Fruit fly (Drosophila melanogaster): ENCODE results near the gene Tak1.

Gene Tak1

DNA sequence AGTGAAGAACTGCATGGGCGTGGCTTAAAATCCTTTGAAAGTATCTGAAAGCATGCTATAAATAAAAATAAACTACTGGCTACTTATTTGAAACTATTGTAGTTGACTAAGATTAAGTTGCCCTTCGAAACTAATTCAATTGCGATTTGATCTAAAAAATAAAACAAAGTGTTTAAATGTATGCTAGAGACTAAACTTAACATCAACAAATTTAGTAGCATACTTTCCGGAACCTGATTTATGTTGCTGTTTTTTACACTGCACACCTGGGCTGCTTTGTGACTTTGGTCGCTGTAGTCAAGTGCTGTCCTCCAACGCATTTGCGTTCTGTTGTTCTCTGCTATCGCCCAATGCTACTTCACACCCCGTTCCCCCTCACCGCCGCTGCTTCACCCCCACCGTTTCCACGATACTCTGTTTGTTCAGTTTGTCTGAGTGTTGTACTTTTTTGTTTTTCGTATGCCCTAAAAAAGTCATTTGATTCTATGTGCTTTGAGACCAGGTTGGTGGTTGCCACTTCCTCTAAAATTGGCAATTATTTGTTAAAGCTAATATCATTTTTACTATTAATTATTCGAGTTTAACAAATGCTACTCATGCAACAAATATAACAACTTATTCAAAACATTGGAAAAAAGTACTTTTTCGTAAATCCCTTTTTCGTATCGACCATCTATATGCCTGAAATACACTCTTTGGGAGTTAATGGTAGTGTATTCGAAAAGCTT, 21.8 kb downstream of the Tak1 start (continued):
- TF ChIP-seq CG12659 (GFP tag; optimal IDR thresholded peaks at IDR 0.05) (peak; percentile 47), CG10209 (GFP tag; optimal IDR thresholded peaks at IDR 0.05) (peak; percentile 22), nom (GFP tag; optimal IDR thresholded peaks at IDR 0.05) (no peak), E2f2 (GFP tag; IDR thresholded peaks at IDR 0.05) (0 out of 2 replicates have a peak, but pooled peaks have one; percentile 20), disco-r (GFP tag; optimal IDR thresholded peaks at IDR 0.05) (no peak), CG7963 (GFP tag; IDR thresholded peaks at IDR 0.05; ENCODE audit: partially characterized antibody) (no peak), Eip74EF (GFP tag; optimal IDR thresholded peaks at IDR 0.05) (peak in 1 of 2 experiments; percentile 27), cas (GFP tag; IDR thresholded peaks at IDR 0.05) (no peak), NC2α (GFP tag; optimal IDR thresholded peaks at IDR 0.05) (no peak), tin (GFP tag; optimal IDR thresholded peaks at IDR 0.05) (no peak), CG15269 (tag; optimal IDR thresholded peaks at IDR 0.05) (peak; percentile 55), phol (tag; optimal IDR thresholded peaks at IDR 0.05) (peak; percentile 45), pum (GFP tag; optimal IDR thresholded peaks at IDR 0.05) (peak; percentile 4), Dek (tag; optimal IDR thresholded peaks at IDR 0.05) (peak; percentile 10), Rx (GFP tag; IDR thresholded peaks at IDR 0.05) (no peak), Med (GFP tag) (peak; percentile 83), dati (GFP tag; IDR thresholded peaks at IDR 0.05) (no peak), tx (GFP tag; optimal IDR thresholded peaks at IDR 0.05) (peak; percentile 3), CG8359 (GFP tag; optimal IDR thresholded peaks at IDR 0.05; ENCODE audit: borderline replicate concordance) (no peak), sna (GFP tag; IDR thresholded peaks at IDR 0.05; ENCODE audit: partially characterized antibody) (no peak), CG12769 (tag; optimal IDR thresholded peaks at IDR 0.05) (peak; percentile 47), PHDP (tag; optimal IDR thresholded peaks at IDR 0.05) (peak; percentile 54), emc (GFP tag; optimal IDR thresholded peaks at IDR 0.05) (no peak), row (GFP tag; IDR thresholded peaks at IDR 0.05) (peak; percentile 85), Gsc (GFP tag; IDR thresholded peaks at IDR 0.05) (no peak), Atf6 (GFP tag; IDR thresholded peaks at IDR 0.05) (peak; percentile 64), CG8944 (GFP tag; optimal IDR thresholded peaks at IDR 0.05) (no peak), esg (GFP tag; conservative IDR thresholded peaks at IDR 0.05) (peak; percentile 38), Ptx1 (GFP tag; IDR thresholded peaks at IDR 0.05) (peak; percentile 65), CG13296 (GFP tag; optimal IDR thresholded peaks at IDR 0.05) (peak; percentile 38), CG12104 (GFP tag; optimal IDR thresholded peaks at IDR 0.05) (peak; percentile 32), CG2116 (GFP tag; optimal IDR thresholded peaks at IDR 0.05) (no peak), CG18599 (GFP tag; optimal IDR thresholded peaks at IDR 0.05) (peak; percentile 80), vvl (GFP tag; IDR thresholded peaks at IDR 0.05) (0 out of 2 replicates have a peak, but pooled peaks have one; percentile 44), Drgx (GFP tag; IDR thresholded peaks at IDR 0.05) (no peak), sens (GFP tag) (peak; percentile 81), scrt (GFP tag; optimal IDR thresholded peaks at IDR 0.05) (peak; percentile 38), usp (GFP tag; optimal IDR thresholded peaks at IDR 0.05) (no peak), gem (tag; optimal IDR thresholded peaks at IDR 0.05) (peak; percentile 65), CrebB (tag; optimal IDR thresholded peaks at IDR 0.05) (no peak), hb (GFP tag; IDR thresholded peaks at IDR 0.05; ENCODE audit: partially characterized antibody) (no peak), org-1 (GFP tag; optimal IDR thresholded peaks at IDR 0.05) (peak; percentile 21), chif (GFP tag; optimal IDR thresholded peaks at IDR 0.05) (peak in 1 of 2 experiments; percentile 22), ATbp (GFP tag; optimal IDR thresholded peaks at IDR 0.05) (peak; percentile 44), chn (GFP tag; optimal IDR thresholded peaks at IDR 0.05) (peak; percentile 3), jing (GFP tag; optimal IDR thresholded peaks at IDR 0.05) (no peak), Oli (tag; optimal IDR thresholded peaks at IDR 0.05) (peak; percentile 40), da (GFP tag; optimal IDR thresholded peaks at IDR 0.05) (peak; percentile 19), CG31441 (GFP tag; IDR thresholded peaks at IDR 0.05) (peak; percentile 61)
